Fruit fly (Drosophila melanogaster) whole organism, embryonic: ENCODE data around the gene Sld5.
A peak's percentile ranks its signal among the peaks of the same experiment; 100 is the strongest.

Experiments
- ATbp ChIP-seq: fragments of 200-800 bp; sonication (Bioruptor generic); optimal IDR thresholded peaks from 2 replicates; lab custom pipeline; 2017; ENCODE audit warnings: missing biosample characterization, mild to moderate bottlenecking, missing genetic modification characterization, missing genetic modification reagents
- Adf1 ChIP-seq: fragments of 200-800 bp; sonication (Bioruptor generic); IDR thresholded peaks from 2 replicates; pipeline ENCODE4 v1.3.6; 2022; ENCODE audit warnings: missing biosample characterization, missing genetic modification characterization
- Awh ChIP-seq: fragments of 200-800 bp; sonication (Bioruptor generic); IDR thresholded peaks from 2 replicates; pipeline ENCODE4, ENCODE4 v1.3.6; 2022; ENCODE audit warnings: missing biosample characterization, missing genetic modification characterization
- B-H1 ChIP-seq: fragments of 200-800 bp; sonication (Bioruptor generic); IDR thresholded peaks from 3 replicates; pipeline ENCODE4 v1.3.6; 2022; ENCODE audit warnings: missing biosample characterization, missing genetic modification characterization
- CG10462 ChIP-seq: fragments of 200-800 bp; sonication (Bioruptor generic); optimal IDR thresholded peaks from 2 replicates; lab custom pipeline; 2016; ENCODE audit warnings: missing biosample characterization, missing genetic modification characterization
- CG11695 ChIP-seq: fragments of 200-800 bp; sonication (Bioruptor generic); IDR thresholded peaks from 3 replicates; pipeline ENCODE4 v1.3.6; 2022; ENCODE audit warnings: missing biosample characterization, missing genetic modification characterization
- CG1233 ChIP-seq: fragments of 200-800 bp; sonication (Bioruptor generic); optimal IDR thresholded peaks from 4 replicates; lab custom pipeline; 2018; ENCODE audit warnings: missing biosample characterization, mild to moderate bottlenecking, missing genetic modification characterization
- CG12942 ChIP-seq: fragments of 200-800 bp; sonication (Bioruptor generic); optimal IDR thresholded peaks from 3 replicates; lab custom pipeline; 2016; ENCODE audit warnings: missing biosample characterization, missing genetic modification characterization
- CG13123 ChIP-seq: fragments of 200-800 bp; sonication (Bioruptor generic); optimal IDR thresholded peaks from 2 replicates; lab custom pipeline; 2016; ENCODE audit warnings: missing biosample characterization, missing genetic modification characterization
- CG17359 ChIP-seq: fragments of 200-800 bp; sonication (Bioruptor generic); optimal IDR thresholded peaks from 3 replicates; lab custom pipeline; 2018; ENCODE audit warnings: missing biosample characterization, mild to moderate bottlenecking, missing genetic modification characterization, moderate library complexity
- CG2199 ChIP-seq: fragments of 200-800 bp; sonication (Bioruptor generic); IDR thresholded peaks from 3 replicates; pipeline ENCODE4 v1.3.6; 2022; ENCODE audit warnings: missing biosample characterization, missing genetic modification characterization
- CG33213 ChIP-seq: fragments of 200-800 bp; sonication (Bioruptor generic); optimal IDR thresholded peaks from 3 replicates; lab custom pipeline; 2016; ENCODE audit warnings: missing biosample characterization, missing genetic modification characterization
- CG3995 ChIP-seq: fragments of 200-800 bp; sonication (Bioruptor generic); optimal IDR thresholded peaks from 3 replicates; lab custom pipeline; 2016; ENCODE audit warnings: missing biosample characterization, missing genetic modification characterization
- CG4424 ChIP-seq: fragments of 200-800 bp; sonication (Bioruptor generic); optimal IDR thresholded peaks from 3 replicates; lab custom pipeline; 2016; ENCODE audit warnings: missing biosample characterization, missing genetic modification characterization
- CG6175 ChIP-seq: fragments of 200-800 bp; sonication (Bioruptor generic); IDR thresholded peaks from 3 replicates; pipeline ENCODE4 v1.3.6; 2022; ENCODE audit warnings: missing biosample characterization, missing genetic modification characterization
- CG6654 ChIP-seq: fragments of 200-800 bp; sonication (Bioruptor generic); optimal IDR thresholded peaks from 2 replicates; lab custom pipeline; 2017; ENCODE audit warnings: missing biosample characterization, mild to moderate bottlenecking, missing genetic modification characterization
- CG7839 ChIP-seq: fragments of 200-800 bp; sonication (Bioruptor generic); optimal IDR thresholded peaks from 3 replicates; lab custom pipeline; 2018; ENCODE audit warnings: missing biosample characterization, mild to moderate bottlenecking, missing genetic modification characterization, moderate library complexity
- CG7987 ChIP-seq: fragments of 200-800 bp; sonication (Bioruptor generic); optimal IDR thresholded peaks from 2 replicates; lab custom pipeline; 2018; ENCODE audit warnings: missing biosample characterization, mild to moderate bottlenecking, missing genetic modification characterization, moderate library complexity
- CG8290 ChIP-seq, 3 experiments: fragments of 200-800 bp; sonication (Bioruptor generic); optimal IDR thresholded peaks; 2 replicates each; lab custom pipeline; 2016 to 2019; ENCODE audit warnings: missing biosample characterization in 3 of 3, missing genetic modification characterization in 3 of 3, mild to moderate bottlenecking in 2 of 3, moderate library complexity in 1 of 3
- CG8944 ChIP-seq: fragments of 200-800 bp; sonication (Bioruptor generic); optimal IDR thresholded peaks from 3 replicates; lab custom pipeline; 2016; ENCODE audit warnings: missing biosample characterization, missing genetic modification characterization
- CG9609 ChIP-seq: fragments of 200-800 bp; sonication (Bioruptor generic); optimal IDR thresholded peaks from 3 replicates; lab custom pipeline; 2016; ENCODE audit warnings: missing biosample characterization, missing genetic modification characterization
- Dek ChIP-seq: fragments of 200-800 bp; sonication (Bioruptor generic); optimal IDR thresholded peaks from 3 replicates; lab custom pipeline; 2019; ENCODE audit warnings: missing biosample characterization, mild to moderate bottlenecking, missing genetic modification characterization, moderate library complexity
- Doc2 ChIP-seq: fragments of 200-800 bp; sonication (Bioruptor generic); IDR thresholded peaks from 2 replicates; pipeline ENCODE4 v1.3.6; 2022; ENCODE audit warnings: missing biosample characterization, missing genetic modification characterization
- E2f1 ChIP-seq: fragments of 200-800 bp; sonication (Bioruptor generic); IDR thresholded peaks from 2 replicates; pipeline ENCODE4 v1.3.6; 2022; ENCODE audit warnings: missing biosample characterization, missing genetic modification characterization
- HHEX ChIP-seq: fragments of 200-800 bp; sonication (Bioruptor generic); optimal IDR thresholded peaks from 3 replicates; lab custom pipeline; 2017; ENCODE audit warnings: missing biosample characterization, mild to moderate bottlenecking, missing genetic modification characterization, missing genetic modification reagents
- HLH3B ChIP-seq: fragments of 200-800 bp; sonication (Bioruptor generic); IDR thresholded peaks from 2 replicates; pipeline ENCODE4 v1.3.6; 2022; ENCODE audit warnings: missing biosample characterization, missing genetic modification characterization
- Hey ChIP-seq: fragments of 200-800 bp; sonication (Bioruptor generic); optimal IDR thresholded peaks from 3 replicates; lab custom pipeline; 2018; ENCODE audit warnings: missing biosample characterization, mild to moderate bottlenecking, missing genetic modification characterization
- HmgD ChIP-seq: fragments of 200-800 bp; sonication (Bioruptor generic); optimal IDR thresholded peaks from 3 replicates; lab custom pipeline; 2016; ENCODE audit warnings: missing biosample characterization, missing genetic modification characterization
- Lpt ChIP-seq: fragments of >200 bp; optimal IDR thresholded peaks from 2 replicates; lab custom pipeline; 2018; ENCODE audit warnings: missing biosample characterization, missing genetic modification characterization
- Myb ChIP-seq: fragments of 200-800 bp; sonication (Bioruptor generic); optimal IDR thresholded peaks from 2 replicates; lab custom pipeline; 2016; ENCODE audit warnings: missing biosample characterization, missing genetic modification characterization
- NfI ChIP-seq: fragments of 200-800 bp; sonication (Bioruptor generic); optimal IDR thresholded peaks from 3 replicates; lab custom pipeline; 2018; ENCODE audit warnings: missing biosample characterization, mild to moderate bottlenecking, missing genetic modification characterization, moderate library complexity
- Rfx ChIP-seq: fragments of 200-800 bp; sonication (Bioruptor generic); IDR thresholded peaks from 2 replicates; pipeline ENCODE4 v1.3.6; 2022; ENCODE audit warnings: missing biosample characterization, missing genetic modification characterization
- Ssrp ChIP-seq: fragments of 200-800 bp; sonication (Bioruptor generic); optimal IDR thresholded peaks from 2 replicates; lab custom pipeline; 2018; ENCODE audit warnings: missing biosample characterization, mild to moderate bottlenecking, missing genetic modification characterization, moderate library complexity
- TFAM ChIP-seq: fragments of 200-800 bp; sonication (Bioruptor generic); optimal IDR thresholded peaks from 2 replicates; lab custom pipeline; 2017; ENCODE audit warnings: missing biosample characterization, missing genetic modification characterization, inconsistent platforms
- ap ChIP-seq: fragments of 200-800 bp; sonication (Bioruptor generic); IDR thresholded peaks from 2 replicates; pipeline ENCODE4 v1.3.6; 2022; ENCODE audit warnings: missing biosample characterization, missing genetic modification characterization
- bigmax ChIP-seq: fragments of 200-800 bp; sonication (Bioruptor generic); optimal IDR thresholded peaks from 2 replicates; lab custom pipeline; 2018; ENCODE audit warnings: missing biosample characterization, mild to moderate bottlenecking, missing genetic modification characterization
- cas ChIP-seq: fragments of 200-800 bp; sonication (Bioruptor generic); IDR thresholded peaks from 2 replicates; pipeline ENCODE4 v1.3.6; 2022; ENCODE audit warnings: missing biosample characterization, missing genetic modification characterization
- cato ChIP-seq: fragments of 200-800 bp; sonication (Bioruptor generic); optimal IDR thresholded peaks from 2 replicates; lab custom pipeline; 2016; ENCODE audit warnings: missing biosample characterization, missing genetic modification characterization, borderline replicate concordance
- danr ChIP-seq: fragments of 200-800 bp; sonication (Bioruptor generic); IDR thresholded peaks from 2 replicates; pipeline ENCODE4 v1.3.6; 2022; ENCODE audit warnings: missing biosample characterization, missing genetic modification characterization
- emc ChIP-seq: fragments of 200-800 bp; sonication (Bioruptor generic); optimal IDR thresholded peaks from 2 replicates; lab custom pipeline; 2016; ENCODE audit warnings: missing biosample characterization, missing genetic modification characterization
- fd102C ChIP-seq: fragments of 200-800 bp; sonication (Bioruptor generic); optimal IDR thresholded peaks from 2 replicates; lab custom pipeline; 2018; ENCODE audit warnings: missing biosample characterization, mild to moderate bottlenecking, missing genetic modification characterization, moderate library complexity
- fd64A ChIP-seq: fragments of 200-800 bp; sonication (Bioruptor generic); optimal IDR thresholded peaks from 3 replicates; lab custom pipeline; 2018; ENCODE audit warnings: missing biosample characterization, mild to moderate bottlenecking, missing genetic modification characterization
- fu2 ChIP-seq: fragments of 200-800 bp; sonication (Bioruptor generic); optimal IDR thresholded peaks from 2 replicates; lab custom pipeline; 2016; ENCODE audit warnings: missing biosample characterization, missing genetic modification characterization
- gt ChIP-seq: fragments of 200-800 bp; sonication (Bioruptor generic); IDR thresholded peaks from 2 replicates; pipeline ENCODE4 v1.3.6; 2022; ENCODE audit warnings: missing biosample characterization, missing genetic modification characterization
- jumu ChIP-seq: fragments of 200-800 bp; sonication (Bioruptor generic); optimal IDR thresholded peaks from 3 replicates; lab custom pipeline; 2016; ENCODE audit warnings: missing biosample characterization, missing genetic modification characterization
- kni ChIP-seq: fragments of 200-800 bp; sonication (Bioruptor generic); optimal IDR thresholded peaks from 3 replicates; lab custom pipeline; 2017; ENCODE audit warnings: mild to moderate bottlenecking, missing biosample characterization, missing genetic modification reagents, missing genetic modification characterization
- odd ChIP-seq: fragments of 200-800 bp; sonication (Bioruptor generic); optimal IDR thresholded peaks from 2 replicates; lab custom pipeline; 2017; ENCODE audit warnings: missing biosample characterization, mild to moderate bottlenecking, missing genetic modification characterization
- row ChIP-seq: fragments of 200-800 bp; sonication (Bioruptor generic); IDR thresholded peaks from 3 replicates; pipeline ENCODE4 v1.3.6; 2022; ENCODE audit warnings: missing biosample characterization, missing genetic modification characterization
- seq ChIP-seq: fragments of 200-800 bp; sonication (Bioruptor generic); IDR thresholded peaks from 2 replicates; pipeline ENCODE4 v1.3.6; 2022; ENCODE audit warnings: missing biosample characterization, missing genetic modification characterization
- tgo ChIP-seq: fragments of 200-800 bp; sonication (Bioruptor generic); IDR thresholded peaks from 3 replicates; pipeline ENCODE4 v1.3.6; 2022; ENCODE audit warnings: missing biosample characterization, missing genetic modification characterization
- zfh2 ChIP-seq: fragments of 200-800 bp; sonication (Bioruptor generic); optimal IDR thresholded peaks from 2 replicates; lab custom pipeline; 2016; ENCODE audit warnings: missing biosample characterization, missing genetic modification characterization

Sld5 gene

dm6 chr3R:26098502-26099210 lies 42.3 kb upstream of the Sld5 start, which contains the start of gene dysf (continued):
- TF ChIP-seq HLH3B: peak; percentile 63
- no peak for TF ChIP-seq Rfx
- no peak for TF ChIP-seq cas
- peak; percentile 12 for TF ChIP-seq CG6654
- no peak for TF ChIP-seq kni
- no peak for TF ChIP-seq jumu
- peak; percentile 22; the same call in 1 of the 2 replicates for TF ChIP-seq ap (GFP tag; lab: Robert Waterston, UW)
- 0 out of 2 replicates have a peak, but pooled peaks have one; percentile 43 for TF ChIP-seq E2f1 (GFP tag; lab: Robert Waterston, UW)
- peak; percentile 76 for TF ChIP-seq Ssrp (tag; lab: Kevin White, UChicago)
- no peak for TF ChIP-seq B-H1 (GFP tag; lab: Robert Waterston, UW)
- TF ChIP-seq CG7839 (tag; lab: Kevin White, UChicago): peak; percentile 84
- TF ChIP-seq CG3995 (GFP tag; lab: Kevin White, UChicago): no peak
- TF ChIP-seq HHEX (GFP tag; lab: Kevin White, UChicago): peak; percentile 54
- TF ChIP-seq CG11695: peak; percentile 72
- peak; percentile 58 for TF ChIP-seq CG4424
- TF ChIP-seq bigmax: no peak
- TF ChIP-seq ATbp: no peak
- no peak for TF ChIP-seq Adf1 (GFP tag; lab: Robert Waterston, UW)
- TF ChIP-seq odd: peak; percentile 68
- TF ChIP-seq tgo (GFP tag; lab: Robert Waterston, UW): peak; percentile 54
- peak; percentile 3 for TF ChIP-seq CG10462
- no peak for TF ChIP-seq Myb
- TF ChIP-seq CG8290 (GFP tag; optimal IDR thresholded peaks at IDR 0.05; lab: Kevin White, UChicago): no peak
- TF ChIP-seq CG8290 (tag; optimal IDR thresholded peaks at IDR 0.05; lab: Kevin White, UChicago): no peak
- peak; percentile 8 for TF ChIP-seq Dek (tag; lab: Kevin White, UChicago)
- peak; percentile 40; the same call in 1 of the 2 replicates for TF ChIP-seq danr (GFP tag; lab: Robert Waterston, UW)
- TF ChIP-seq emc: no peak
- TF ChIP-seq Doc2 (GFP tag; lab: Robert Waterston, UW): no peak
- peak; percentile 68; the same call in 2 of the 3 replicates for TF ChIP-seq row (GFP tag; lab: Robert Waterston, UW)
- no peak for TF ChIP-seq fu2
- no peak for TF ChIP-seq zfh2 (GFP tag; lab: Kevin White, UChicago)
- TF ChIP-seq NfI: peak; percentile 48
- no peak for TF ChIP-seq CG33213 (GFP tag; lab: Kevin White, UChicago)
- TF ChIP-seq Awh (GFP tag; lab: Robert Waterston, UW): no peak
- TF ChIP-seq gt: no peak
- no peak for TF ChIP-seq CG13123 (GFP tag; lab: Kevin White, UChicago)
- TF ChIP-seq TFAM (GFP tag; lab: Kevin White, UChicago): no peak
- TF ChIP-seq Lpt (GFP tag; lab: Kevin White, UChicago): no peak
- no peak for TF ChIP-seq CG9609 (GFP tag; lab: Kevin White, UChicago)
- TF ChIP-seq CG8944 (GFP tag; lab: Kevin White, UChicago): no peak
- TF ChIP-seq CG17359: peak; percentile 47
- no peak for TF ChIP-seq Hey (tag; lab: Kevin White, UChicago)
- no peak for TF ChIP-seq HmgD (GFP tag; lab: Kevin White, UChicago)
- TF ChIP-seq fd102C (GFP tag; lab: Kevin White, UChicago): no peak
- TF ChIP-seq CG6175 (GFP tag; lab: Robert Waterston, UW): no peak
- peak; percentile 55 for TF ChIP-seq CG1233 (GFP tag; lab: Kevin White, UChicago)
- no peak for TF ChIP-seq CG7987
- peak; percentile 40 for TF ChIP-seq CG12942
- TF ChIP-seq seq (GFP tag; lab: Robert Waterston, UW): no peak
- TF ChIP-seq CG2199 (GFP tag; lab: Robert Waterston, UW): no peak
- TF ChIP-seq cato: peak; percentile 13
- no peak for TF ChIP-seq fd64A (GFP tag; lab: Kevin White, UChicago)
